Worm (Caenorhabditis elegans) whole organism, L4/young adult: ENCODE measurements around the gene otub-3.
A peak's percentile ranks its signal among the peaks of the same experiment; 100 is the strongest.

Experiments
- W03F9.2 ChIP-seq: fragments of 150-350 bp; optimal IDR thresholded peaks from 2 replicates; lab custom pipeline; 2014; ENCODE audit warnings: missing biosample characterization, missing genetic modification characterization
- dao-5 ChIP-seq: sonication (generic microtip); optimal IDR thresholded peaks from 2 replicates; lab custom pipeline; 2016; ENCODE audit warnings: missing genotype, missing genetic modification characterization, moderate library complexity, missing compliant biosample characterization
- him-1 ChIP-seq: sonication (generic microtip); optimal IDR thresholded peaks from 2 replicates; lab custom pipeline; 2016; ENCODE audit warnings: missing genotype, missing genetic modification reagents, missing genetic modification characterization, missing compliant biosample characterization

- no peak for TF ChIP-seq him-1
- peak; percentile 85 for TF ChIP-seq W03F9.2 (tag; lab: Kevin White, UChicago)
- no peak for TF ChIP-seq dao-5 (tag; lab: Kevin White, UChicago)
Observed at ce11 chrIV:8687605-8688191, 40.3 kb upstream of the otub-3 start, which contains the start of gene snrp-3.
